Worm (Caenorhabditis elegans) whole organism, L2 larva: ENCODE results near the gene Y53F4B.23.
A peak's percentile ranks its signal among the peaks of the same experiment; 100 is the strongest.

ENCODE experiments used
- C34F6.9 ChIP-seq: fragments of 150-350 bp; optimal IDR thresholded peaks from 2 replicates; lab custom pipeline; 2014; ENCODE audit warnings: missing biosample characterization, missing genetic modification characterization
- F13H6.1 ChIP-seq: sonication (generic microtip); optimal IDR thresholded peaks from 2 replicates; lab custom pipeline; 2016; ENCODE audit warnings: missing genetic modification characterization, missing compliant biosample characterization
- R02D3.7 ChIP-seq: fragments of 150-350 bp; optimal IDR thresholded peaks from 2 replicates; lab custom pipeline; 2014; ENCODE audit warnings: missing biosample characterization, missing genetic modification characterization
- Y55F3AM.14 ChIP-seq: fragments of 200-800 bp; sonication (Bioruptor generic); optimal IDR thresholded peaks from 2 replicates; lab custom pipeline; 2018; ENCODE audit warnings: mild to moderate bottlenecking, missing genetic modification characterization, missing compliant biosample characterization
- ZK546.5 ChIP-seq: sonication (generic microtip); optimal IDR thresholded peaks from 2 replicates; lab custom pipeline; 2017; ENCODE audit warnings: missing biosample characterization, missing genetic modification characterization
- alr-1 ChIP-seq: fragments of 150-350 bp; optimal IDR thresholded peaks from 2 replicates; lab custom pipeline; 2014; ENCODE audit warnings: missing biosample characterization, missing genetic modification characterization
- aly-2 ChIP-seq: fragments of 150-350 bp; optimal IDR thresholded peaks from 2 replicates; lab custom pipeline; 2014; ENCODE audit warnings: missing biosample characterization, missing genetic modification characterization
- ama-1 ChIP-seq: fragments of 150-350 bp; optimal IDR thresholded peaks from 2 replicates; lab custom pipeline; 2018; ENCODE audit warnings: inconsistent platforms
- blmp-1 ChIP-seq: sonication (generic microtip); optimal IDR thresholded peaks from 2 replicates; lab custom pipeline; 2017; ENCODE audit warnings: missing genetic modification characterization, mild to moderate bottlenecking, missing compliant biosample characterization, antibody characterized with exemption, moderate library complexity; ENCODE audit not compliant: insufficient read depth
- ceh-16 ChIP-seq: fragments of 150-350 bp; optimal IDR thresholded peaks from 2 replicates; lab custom pipeline; 2014; ENCODE audit warnings: missing biosample characterization, missing genetic modification characterization
- ceh-82 ChIP-seq: fragments of 150-350 bp; optimal IDR thresholded peaks from 2 replicates; lab custom pipeline; 2014; ENCODE audit warnings: missing biosample characterization, missing genetic modification characterization
- crh-2 ChIP-seq: sonication (generic microtip); optimal IDR thresholded peaks from 2 replicates; lab custom pipeline; 2017; ENCODE audit warnings: missing biosample characterization, missing genetic modification characterization
- dmd-4 ChIP-seq: sonication (generic microtip); optimal IDR thresholded peaks from 2 replicates; lab custom pipeline; 2017; ENCODE audit warnings: missing biosample characterization, missing genetic modification characterization
- egl-27 ChIP-seq: sonication (generic microtip); optimal IDR thresholded peaks from 3 replicates; lab custom pipeline; 2017; ENCODE audit warnings: missing biosample characterization, missing genetic modification reagents, missing genetic modification characterization
- elt-1 ChIP-seq: fragments of 150-350 bp; optimal IDR thresholded peaks from 2 replicates; lab custom pipeline; 2014; ENCODE audit warnings: missing biosample characterization, missing genetic modification characterization
- elt-3 ChIP-seq: sonication (generic microtip); optimal IDR thresholded peaks from 2 replicates; lab custom pipeline; 2017; ENCODE audit warnings: missing biosample characterization, missing genetic modification characterization
- fos-1 ChIP-seq: fragments of 150-350 bp; optimal IDR thresholded peaks from 2 replicates; lab custom pipeline; 2014; ENCODE audit warnings: missing biosample characterization, missing genetic modification characterization
- gmeb-1 ChIP-seq: fragments of 150-350 bp; optimal IDR thresholded peaks from 2 replicates; lab custom pipeline; 2014; ENCODE audit warnings: missing biosample characterization, missing genetic modification characterization
- lin-11 ChIP-seq: fragments of 150-350 bp; sonication (generic microtip); optimal IDR thresholded peaks from 2 replicates; lab custom pipeline; 2014; ENCODE audit warnings: missing biosample characterization, missing genetic modification characterization, inconsistent platforms, mixed read lengths
- lin-13 ChIP-seq: fragments of 150-350 bp; optimal IDR thresholded peaks from 2 replicates; lab custom pipeline; 2014; ENCODE audit warnings: missing biosample characterization, missing genetic modification reagents, missing genetic modification characterization
- lin-39 ChIP-seq: fragments of 150-350 bp; optimal IDR thresholded peaks from 2 replicates; lab custom pipeline; 2014; ENCODE audit warnings: missing biosample characterization, missing genetic modification reagents, missing genetic modification characterization
- lsy-2 ChIP-seq, 2 experiments: fragments of 150-350 bp in 1 of 2; sonication (generic microtip) in 1 of 2; optimal IDR thresholded peaks; 2 replicates each; lab custom pipeline; 2014 to 2017; ENCODE audit warnings: missing biosample characterization in 2 of 2, missing genetic modification characterization in 2 of 2
- mab-5 ChIP-seq: fragments of 150-350 bp; optimal IDR thresholded peaks from 2 replicates; lab custom pipeline; 2014; ENCODE audit warnings: missing biosample characterization, missing genetic modification characterization
- mbf-1 ChIP-seq: sonication (generic microtip); optimal IDR thresholded peaks from 2 replicates; lab custom pipeline; 2017; ENCODE audit warnings: missing biosample characterization, missing genetic modification characterization
- mdl-1 ChIP-seq, 2 experiments: fragments of 150-350 bp in 1 of 2; sonication (generic microtip) in 1 of 2; optimal IDR thresholded peaks; 2 replicates each; lab custom pipeline; 2017; ENCODE audit warnings: missing biosample characterization in 2 of 2, missing genetic modification characterization in 2 of 2
- nhr-10 ChIP-seq: sonication (generic microtip); optimal IDR thresholded peaks from 2 replicates; lab custom pipeline; 2017; ENCODE audit warnings: missing biosample characterization, missing genetic modification characterization
- nhr-11 ChIP-seq: fragments of 150-350 bp; optimal IDR thresholded peaks from 2 replicates; lab custom pipeline; 2014; ENCODE audit warnings: missing biosample characterization, missing genetic modification characterization
- nhr-12 ChIP-seq: fragments of 150-350 bp; optimal IDR thresholded peaks from 2 replicates; lab custom pipeline; 2014; ENCODE audit warnings: missing biosample characterization, missing genetic modification characterization
- nhr-129 ChIP-seq: fragments of 150-350 bp; optimal IDR thresholded peaks from 2 replicates; lab custom pipeline; 2014; ENCODE audit warnings: missing biosample characterization, missing genetic modification characterization
- nhr-21 ChIP-seq: fragments of 150-350 bp; optimal IDR thresholded peaks from 2 replicates; lab custom pipeline; 2014; ENCODE audit warnings: missing biosample characterization, missing genetic modification characterization
- nhr-23 ChIP-seq: fragments of 150-350 bp; optimal IDR thresholded peaks from 2 replicates; lab custom pipeline; 2014; ENCODE audit warnings: missing biosample characterization, missing genetic modification reagents, missing genetic modification characterization
- nhr-237 ChIP-seq: fragments of 150-350 bp; optimal IDR thresholded peaks from 2 replicates; lab custom pipeline; 2014; ENCODE audit warnings: missing biosample characterization, missing genetic modification characterization
- nhr-25 ChIP-seq: fragments of 150-350 bp; sonication (generic microtip); optimal IDR thresholded peaks from 3 replicates; lab custom pipeline; 2014; ENCODE audit warnings: missing biosample characterization, missing genetic modification characterization
- nhr-6 ChIP-seq: fragments of 150-350 bp; optimal IDR thresholded peaks from 2 replicates; lab custom pipeline; 2014; ENCODE audit warnings: missing biosample characterization, missing genetic modification characterization
- nhr-77 ChIP-seq: fragments of 150-350 bp; optimal IDR thresholded peaks from 2 replicates; lab custom pipeline; 2014; ENCODE audit warnings: missing biosample characterization, missing genetic modification characterization
- peb-1 ChIP-seq: fragments of 150-350 bp; optimal IDR thresholded peaks from 2 replicates; lab custom pipeline; 2014; ENCODE audit warnings: missing biosample characterization, missing genetic modification characterization
- sem-4 ChIP-seq: fragments of 150-350 bp; optimal IDR thresholded peaks from 2 replicates; lab custom pipeline; 2014; ENCODE audit warnings: missing biosample characterization, missing genetic modification reagents, missing genetic modification characterization
- skn-1 ChIP-seq: sonication (generic microtip); optimal IDR thresholded peaks from 2 replicates; lab custom pipeline; 2017; ENCODE audit warnings: missing biosample characterization, missing genetic modification characterization
- sma-9 ChIP-seq, 2 experiments: fragments of 150-350 bp in 1 of 2; sonication (generic microtip) in 1 of 2; optimal IDR thresholded peaks; 2 replicates each; lab custom pipeline; 2014 to 2016; ENCODE audit warnings: missing genetic modification characterization in 2 of 2, mild to moderate bottlenecking in 1 of 2, missing biosample characterization in 1 of 2, missing compliant biosample characterization in 1 of 2, missing genetic modification reagents in 1 of 2, moderate library complexity in 1 of 2
- snpc-4 ChIP-seq: fragments of 150-350 bp; optimal IDR thresholded peaks from 2 replicates; lab custom pipeline; 2014; ENCODE audit warnings: missing biosample characterization, missing genetic modification characterization
- unc-39 ChIP-seq: fragments of 150-350 bp; optimal IDR thresholded peaks from 2 replicates; lab custom pipeline; 2014; ENCODE audit warnings: missing biosample characterization, missing genetic modification characterization
- unc-55 ChIP-seq: fragments of 150-350 bp; sonication (generic microtip); optimal IDR thresholded peaks from 3 replicates; lab custom pipeline; 2014; ENCODE audit warnings: missing biosample characterization, missing genetic modification reagents, missing genetic modification characterization
- unc-62 ChIP-seq: fragments of 150-350 bp; optimal IDR thresholded peaks from 2 replicates; lab custom pipeline; 2014; ENCODE audit warnings: missing biosample characterization, missing genetic modification reagents, missing genetic modification characterization
- zag-1 ChIP-seq: fragments of 150-350 bp; optimal IDR thresholded peaks from 2 replicates; lab custom pipeline; 2014; ENCODE audit warnings: missing biosample characterization, missing genetic modification characterization
- ztf-1 ChIP-seq: fragments of 200-800 bp; sonication (Bioruptor generic); conservative IDR thresholded peaks from 2 replicates; pipeline ENCODE4 v1.3.6; 2022; ENCODE audit warnings: missing genetic modification characterization, missing compliant biosample characterization
- ztf-11 ChIP-seq: sonication (generic microtip); optimal IDR thresholded peaks from 2 replicates; lab custom pipeline; 2017; ENCODE audit warnings: missing biosample characterization, missing genetic modification characterization
- ztf-4 ChIP-seq: fragments of 150-350 bp; optimal IDR thresholded peaks from 2 replicates; lab custom pipeline; 2014; ENCODE audit warnings: missing biosample characterization, missing genetic modification characterization

The Y53F4B.23 gene

ce11 chrII:15119537-15120360 lies 4.6 kb upstream of the Y53F4B.23 start, which contains the start of gene arp-1:
TSS of gene arp-1 (plus strand) at chrII:15120301.
- peak; percentile 36 to 61 for TF ChIP-seq lsy-2 (tag; optimal IDR thresholded peaks at IDR 0.05; lab: Kevin White, UChicago)
- no peak for TF ChIP-seq unc-39
- no peak for TF ChIP-seq ama-1 (lab: Kevin White, UChicago)
- peak; percentile 70 for TF ChIP-seq lin-11 (tag; lab: Kevin White, UChicago)
- no peak for TF ChIP-seq nhr-237 (tag; lab: Kevin White, UChicago)
- no peak for TF ChIP-seq crh-2 (tag; lab: Kevin White, UChicago)
- TF ChIP-seq mab-5 (tag; lab: Kevin White, UChicago): no peak
- no peak for TF ChIP-seq blmp-1 (tag; lab: Kevin White, UChicago)
- TF ChIP-seq nhr-23 (tag; lab: Kevin White, UChicago): no peak
- no peak for TF ChIP-seq mbf-1
- TF ChIP-seq unc-55 (GFP tag; lab: Kevin White, UChicago): peak; percentile 75
- no peak for TF ChIP-seq lin-39 (tag; lab: Kevin White, UChicago)
- no peak for TF ChIP-seq ceh-82 (tag; lab: Kevin White, UChicago)
- peak; percentile 43 for TF ChIP-seq F13H6.1 (tag; lab: Kevin White, UChicago)
- TF ChIP-seq nhr-12 (tag; lab: Kevin White, UChicago): no peak
- TF ChIP-seq fos-1 (tag; lab: Kevin White, UChicago): peak; percentile 58
- TF ChIP-seq zag-1 (tag; lab: Kevin White, UChicago): peak; percentile 48
- TF ChIP-seq skn-1: no peak
- TF ChIP-seq ztf-11: no peak
- no peak for TF ChIP-seq nhr-10 (tag; lab: Kevin White, UChicago)
- TF ChIP-seq sem-4: no peak
- no peak for TF ChIP-seq peb-1 (tag; lab: Kevin White, UChicago)
- TF ChIP-seq snpc-4 (tag; lab: Kevin White, UChicago): peak; percentile 9
- peak; percentile 66 for TF ChIP-seq nhr-129 (tag; lab: Kevin White, UChicago)
- no peak for TF ChIP-seq ZK546.5 (tag; lab: Kevin White, UChicago)
- no peak for TF ChIP-seq egl-27 (tag; lab: Kevin White, UChicago)
- no peak for TF ChIP-seq nhr-11 (tag; lab: Kevin White, UChicago)
- TF ChIP-seq ceh-16 (tag; lab: Kevin White, UChicago): no peak
- TF ChIP-seq nhr-21 (tag; lab: Kevin White, UChicago): no peak
- TF ChIP-seq elt-3 (tag; lab: Kevin White, UChicago): no peak
- no peak for TF ChIP-seq nhr-6 (tag; lab: Kevin White, UChicago)
- TF ChIP-seq dmd-4 (tag; lab: Kevin White, UChicago): no peak
- peak; percentile 32 for TF ChIP-seq nhr-25 (tag; lab: Kevin White, UChicago)
- no peak for TF ChIP-seq Y55F3AM.14 (GFP tag; lab: Kevin White, UChicago)
- TF ChIP-seq mdl-1 (tag; optimal IDR thresholded peaks at IDR 0.05; lab: Kevin White, UChicago): no peak
- TF ChIP-seq lin-13 (GFP tag; lab: Kevin White, UChicago): peak; percentile 0
- peak; percentile 55 for TF ChIP-seq gmeb-1 (tag; lab: Kevin White, UChicago)
- peak; percentile 64 for TF ChIP-seq C34F6.9 (tag; lab: Kevin White, UChicago)
- peak; percentile 15 for TF ChIP-seq sma-9 (GFP tag; optimal IDR thresholded peaks at IDR 0.05; lab: Kevin White, UChicago)
- no peak for TF ChIP-seq sma-9 (tag; optimal IDR thresholded peaks at IDR 0.05; lab: Kevin White, UChicago)
- no peak for TF ChIP-seq R02D3.7 (tag; lab: Kevin White, UChicago)
- peak; percentile 44 for TF ChIP-seq nhr-77 (tag; lab: Kevin White, UChicago)
- TF ChIP-seq ztf-1: no peak
- TF ChIP-seq ztf-4: no peak
- no peak for TF ChIP-seq alr-1 (tag; lab: Kevin White, UChicago)
- TF ChIP-seq aly-2 (tag; lab: Kevin White, UChicago): no peak
- no peak for TF ChIP-seq unc-62 (GFP tag; lab: Kevin White, UChicago)
- TF ChIP-seq elt-1: no peak
